Worm (Caenorhabditis elegans) whole organism, dauer: ENCODE measurements around the gene rskd-1.

Experiments
- unc-62 ChIP-seq: sonication (generic microtip); optimal IDR thresholded peaks from 2 replicates; lab custom pipeline; 2017; ENCODE audit warnings: missing biosample characterization, missing genetic modification reagents, missing genetic modification characterization

rskd-1 gene

DNA sequence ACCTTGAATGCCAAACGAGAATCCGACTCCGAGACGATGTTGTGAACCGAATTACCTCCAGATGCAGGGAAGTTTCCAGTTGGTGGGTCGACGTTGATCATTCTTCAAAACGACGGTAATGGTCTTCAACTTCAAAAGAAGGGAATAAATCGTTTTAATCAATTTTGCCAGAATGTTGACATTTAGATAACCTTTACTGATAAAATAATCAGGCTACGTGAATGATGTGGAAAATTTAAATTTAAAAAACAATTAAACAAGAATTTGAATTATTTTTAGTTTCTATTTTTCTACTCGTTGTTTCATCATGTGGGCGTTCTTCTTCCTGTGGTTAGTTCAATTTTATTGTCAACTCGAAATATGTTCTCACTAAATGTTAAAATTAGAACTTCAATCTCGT is 24.7 kb downstream of the rskd-1 start, which contains the start of gene ssp-35:
Gene ssp-35, minus strand, starts transcription at position 101 of the 400 bp plus-strand sequence.
- TF ChIP-seq unc-62 (GFP tag; lab: Kevin White, UChicago) = no peak

DNA sequence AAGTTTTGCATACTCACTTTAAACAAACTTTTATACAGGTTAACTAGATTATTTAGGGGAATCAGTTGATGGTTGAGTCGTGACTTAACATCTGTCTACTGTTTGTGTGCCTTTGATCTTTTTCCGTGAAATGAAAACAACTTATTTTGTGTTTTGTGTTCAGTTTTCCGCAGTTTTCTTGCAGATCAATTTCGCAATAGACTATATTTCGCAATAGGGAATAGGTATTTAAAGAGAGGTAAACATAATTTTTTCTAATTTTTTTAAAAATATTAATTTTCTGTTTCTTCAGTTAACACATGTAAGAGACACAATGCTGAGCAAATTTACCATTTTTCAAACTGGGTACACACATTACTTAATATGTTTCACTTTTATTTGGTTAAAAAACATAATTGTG is 27.0 kb downstream of the rskd-1 start, which contains the start of gene tbb-6:
Gene tbb-6, plus strand, starts transcription at position 155 of the 400 bp plus-strand sequence.
- no peak for TF ChIP-seq unc-62 (GFP tag; lab: Kevin White, UChicago)

DNA sequence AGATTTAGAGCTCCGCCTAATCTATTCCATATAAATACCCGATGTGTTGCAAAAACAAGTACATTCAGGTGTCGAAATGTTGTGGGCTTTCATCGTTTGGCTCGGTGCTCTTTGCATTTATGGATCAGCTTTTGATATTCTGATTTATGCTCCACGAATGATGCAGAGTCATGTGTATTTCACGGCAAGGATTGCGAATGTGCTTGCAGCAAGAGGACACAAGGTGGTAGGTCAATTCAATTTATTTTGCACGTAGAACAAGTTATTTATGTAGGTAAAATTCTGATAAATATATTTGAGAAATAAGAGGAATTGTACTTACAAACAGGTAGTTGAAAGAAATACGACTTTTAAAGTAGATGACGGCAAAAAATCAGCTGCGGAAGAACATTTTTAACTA is 29.5 kb downstream of the rskd-1 start, which contains the start of gene ugt-56:
Gene ugt-56, plus strand, starts transcription at position 61 of the 400 bp plus-strand sequence.
- TF ChIP-seq unc-62 (GFP tag; lab: Kevin White, UChicago) = no peak

DNA sequence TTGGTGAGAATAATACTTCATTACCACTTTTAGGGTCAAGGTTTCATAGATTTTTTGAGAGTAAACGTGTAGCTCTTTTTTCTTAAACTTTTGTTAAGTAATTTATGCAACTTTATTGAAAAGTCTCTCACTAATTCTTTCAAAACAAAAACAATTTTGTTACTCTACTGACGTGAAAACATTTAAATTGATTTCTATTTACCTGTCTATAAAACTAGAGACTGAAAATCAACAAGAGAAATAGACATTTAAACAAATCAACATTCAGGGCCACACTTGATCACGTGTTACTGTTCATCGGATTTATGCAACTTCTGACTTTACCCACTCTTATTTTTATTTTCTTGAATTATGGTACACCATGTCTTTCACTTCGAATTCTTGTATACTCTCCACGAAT is 32.0 kb downstream of the rskd-1 start, which contains the start of gene ugt-55:
Gene ugt-55, plus strand, starts transcription at position 301 of the 400 bp plus-strand sequence.
- no peak for TF ChIP-seq unc-62 (GFP tag; lab: Kevin White, UChicago)

DNA sequence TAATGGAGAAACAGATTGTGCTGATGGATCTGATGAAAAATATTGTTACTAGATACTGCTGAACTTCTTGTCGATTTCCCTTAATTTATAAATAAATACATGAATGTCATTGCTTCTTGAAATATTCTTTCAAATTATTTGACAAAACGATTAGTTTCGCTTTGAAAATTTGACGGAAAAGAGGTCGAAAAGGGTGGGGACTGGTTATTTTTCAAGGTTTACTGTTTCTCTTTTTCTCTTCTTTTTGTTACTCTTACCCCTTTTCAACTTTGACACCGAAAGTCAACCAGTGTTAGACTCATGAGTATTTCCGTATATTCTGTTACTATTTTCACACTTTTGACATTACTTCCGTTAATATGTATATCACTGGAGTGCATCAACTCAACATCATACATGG is 33.1 kb downstream of the rskd-1 start, which contains the start of gene T04H1.12:
Gene T04H1.12, plus strand, starts transcription at position 301 of the 400 bp plus-strand sequence.
- no peak for TF ChIP-seq unc-62 (GFP tag; lab: Kevin White, UChicago)

DNA sequence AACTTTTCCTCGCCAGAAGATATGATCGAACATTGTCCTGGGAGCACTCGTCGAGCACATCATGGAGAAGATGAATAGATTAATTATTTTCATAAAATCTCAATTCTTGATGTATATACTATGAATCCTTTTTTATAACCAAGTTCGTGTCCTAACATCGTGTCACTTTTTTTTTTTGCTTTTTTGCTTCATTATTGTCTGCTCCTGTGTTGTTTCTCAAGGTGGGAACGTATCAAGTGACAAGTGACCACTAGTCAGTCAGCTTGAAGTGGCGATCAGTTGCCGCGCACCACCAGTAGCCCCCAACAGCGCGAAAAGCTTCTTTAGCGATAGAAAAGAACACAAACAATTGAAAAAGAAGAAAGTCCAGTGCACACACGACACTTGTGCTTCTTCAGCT is 36.1 kb downstream of the rskd-1 start, which contains the start of gene lrx-1:
Gene lrx-1, plus strand, starts transcription at position 301 of the 400 bp plus-strand sequence.
- no peak for TF ChIP-seq unc-62 (GFP tag; lab: Kevin White, UChicago)

DNA sequence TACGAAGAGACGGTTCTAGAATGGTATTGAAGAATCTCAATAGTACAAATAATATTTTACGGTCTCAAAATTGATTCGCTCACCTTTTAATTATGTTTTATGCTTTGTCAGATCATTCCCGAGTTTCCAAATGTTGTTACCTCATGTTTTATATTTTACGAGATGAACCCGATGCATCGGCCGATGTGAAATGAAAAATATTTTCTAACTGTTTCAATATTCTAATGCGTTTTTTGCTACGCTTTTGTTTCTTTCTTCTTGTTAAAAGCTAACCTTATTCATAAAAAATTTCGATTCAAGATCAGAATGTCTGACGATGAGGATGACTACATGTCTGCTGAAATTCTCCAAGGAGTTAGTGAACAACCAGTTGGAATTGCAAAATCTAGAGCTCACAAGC is 37.4 kb downstream of the rskd-1 start, which contains the start of gene T04H1.5:
Gene T04H1.5, plus strand, starts transcription at position 301 of the 400 bp plus-strand sequence.
- no peak for TF ChIP-seq unc-62 (GFP tag; lab: Kevin White, UChicago)

DNA sequence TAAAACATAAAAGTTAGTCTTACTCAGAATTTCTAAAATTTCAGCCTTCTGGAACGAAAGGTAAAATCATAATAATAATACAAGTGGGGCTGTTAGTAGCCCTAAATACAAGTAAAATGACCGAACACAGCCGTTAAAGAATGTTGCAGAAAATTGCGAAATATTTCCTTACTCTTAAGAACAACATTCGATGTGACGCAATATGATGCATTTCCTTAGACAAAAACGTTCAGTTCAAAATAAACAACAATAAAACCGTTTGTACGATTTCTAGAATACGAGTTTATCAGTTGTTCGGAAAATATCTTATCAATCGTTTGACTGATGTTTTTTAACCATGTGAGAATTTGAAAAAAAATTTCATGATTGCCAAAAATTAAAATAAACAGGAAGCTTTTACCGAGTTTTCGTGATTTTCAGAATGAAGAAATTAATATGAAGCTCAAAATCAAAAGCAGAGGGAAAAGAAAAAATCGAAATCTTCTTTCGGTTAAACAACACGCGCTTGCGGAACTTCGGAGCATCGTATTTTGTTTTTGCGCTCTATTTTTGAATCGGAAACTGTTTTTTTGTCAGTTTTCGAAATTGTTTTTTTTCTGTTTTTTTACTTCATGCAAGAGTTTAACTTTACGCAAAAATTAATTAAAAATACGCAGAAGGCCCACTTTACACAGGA is 42.5 kb downstream of the rskd-1 start:
- TF ChIP-seq unc-62 (GFP tag; lab: Kevin White, UChicago) = no peak

DNA sequence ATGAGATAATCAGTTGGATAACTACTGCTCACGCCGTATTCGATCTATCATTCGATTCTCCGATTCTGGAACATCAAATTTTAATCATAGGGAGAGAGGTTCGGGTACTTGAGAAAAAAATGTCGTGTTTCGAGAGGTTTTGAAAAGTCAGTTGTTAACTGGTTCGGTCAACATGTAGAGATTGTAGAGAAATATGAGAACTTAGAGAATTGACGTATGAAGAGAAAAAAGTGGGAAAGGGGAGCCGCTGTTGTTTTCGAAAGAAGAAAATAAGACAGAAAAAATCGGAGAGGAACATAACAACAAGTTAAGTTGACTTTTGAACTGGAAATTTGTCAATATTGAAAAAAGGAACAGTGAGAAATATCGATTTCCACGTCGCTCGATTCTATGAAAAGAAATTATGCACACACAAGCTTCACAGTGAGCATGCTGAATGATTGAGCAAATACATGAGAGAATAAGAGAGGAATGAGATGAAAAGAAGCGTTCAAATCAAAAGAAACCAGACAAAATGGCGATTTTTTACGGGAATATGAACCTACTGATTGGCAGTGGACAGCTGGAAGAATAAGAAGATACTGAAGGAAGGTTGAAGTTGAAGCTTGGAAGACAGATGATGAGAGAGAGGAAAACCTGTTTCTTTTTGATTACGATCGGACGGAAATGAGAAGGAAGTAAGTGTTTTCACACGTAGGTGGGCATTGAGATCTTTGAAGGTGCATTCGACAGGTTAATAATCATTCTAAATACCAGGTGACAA is 43.3 kb downstream of the rskd-1 start, which contains the start of the genes T04H1.13, slfl-5 and rad-50:
Gene T04H1.13, minus strand, starts transcription at position 51 of the 763 bp plus-strand sequence.
Gene slfl-5, minus strand, starts transcription at position 65 of the 763 bp plus-strand sequence.
Gene rad-50, plus strand, starts transcription at position 667 of the 763 bp plus-strand sequence.
- no peak for TF ChIP-seq unc-62 (GFP tag; lab: Kevin White, UChicago)

DNA sequence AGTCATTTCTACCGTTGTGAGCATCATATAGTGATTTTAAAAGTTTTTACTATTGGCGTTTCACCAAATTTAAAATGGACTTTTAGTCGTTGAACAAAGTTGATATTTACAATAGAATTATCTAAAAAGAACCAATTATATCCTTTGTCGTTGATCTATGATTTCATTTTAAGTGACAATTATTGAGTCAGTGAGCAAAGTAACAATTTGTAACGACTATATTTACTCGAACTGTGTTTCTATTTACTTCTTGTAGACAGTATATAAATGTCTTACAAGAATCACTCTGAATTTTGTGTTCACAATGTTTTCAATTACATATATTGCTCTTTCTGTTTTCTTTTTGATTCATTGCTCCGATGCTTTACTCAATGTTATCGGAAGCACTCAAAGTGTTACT is 47.3 kb downstream of the rskd-1 start, which contains the start of gene ttr-22:
Gene ttr-22, plus strand, starts transcription at position 301 of the 400 bp plus-strand sequence.
- no peak for TF ChIP-seq unc-62 (GFP tag; lab: Kevin White, UChicago)

DNA sequence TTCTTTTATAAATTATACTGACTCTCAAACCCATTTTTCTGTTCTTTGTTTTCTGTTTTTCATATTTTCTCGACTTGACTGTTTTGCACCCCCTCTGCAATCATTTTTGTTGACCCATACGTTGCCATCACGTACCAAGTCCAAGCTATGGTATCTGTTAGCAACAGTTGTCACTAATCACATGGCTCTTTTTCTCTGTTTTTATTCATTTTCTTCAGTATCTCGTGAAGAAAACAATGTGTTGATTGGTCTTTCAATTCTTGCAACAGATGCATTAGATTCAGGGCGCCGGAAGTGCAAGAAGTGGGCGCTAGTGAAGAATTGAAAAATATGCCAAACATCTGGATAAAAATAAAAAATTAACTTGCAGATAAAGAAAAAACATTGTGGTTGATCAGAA is 52.9 kb downstream of the rskd-1 start:
- no peak for TF ChIP-seq unc-62 (GFP tag; lab: Kevin White, UChicago)

DNA sequence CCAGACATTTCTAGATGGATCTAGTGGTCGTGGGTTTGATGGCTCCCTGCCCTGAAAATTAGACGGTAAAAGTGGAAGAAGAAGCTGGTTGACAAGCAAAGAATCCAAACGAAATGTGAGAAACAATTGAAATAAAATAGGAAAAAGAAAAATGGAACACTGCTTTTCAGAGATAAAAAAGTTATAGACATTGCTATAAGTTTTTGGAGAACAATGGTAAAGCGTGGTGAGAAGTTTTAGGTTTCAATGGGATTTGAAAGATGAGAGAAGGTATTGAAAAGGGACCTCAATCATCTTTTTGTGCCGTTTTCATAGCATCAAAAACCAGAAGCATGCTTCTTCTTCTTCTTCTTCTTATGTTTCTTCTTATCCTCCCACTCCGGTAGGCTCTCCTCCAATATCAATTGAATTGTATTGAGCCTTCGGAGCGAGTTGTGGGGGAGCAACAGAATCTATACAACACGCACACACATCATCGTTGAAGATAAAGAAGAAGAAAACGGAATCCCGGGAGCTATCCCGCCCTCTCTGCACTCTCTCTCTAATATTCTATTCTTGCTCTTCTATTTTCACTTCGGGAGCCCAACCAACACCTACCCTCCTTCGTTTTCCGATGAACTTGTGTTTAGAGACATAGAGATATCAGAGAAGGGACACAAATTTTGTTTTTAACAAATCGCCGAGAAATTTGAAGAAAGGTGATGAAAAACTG is 54.0 kb downstream of the rskd-1 start, which contains the start of gene myo-3:
Gene myo-3, minus strand, starts transcription at position 51 of the 712 bp plus-strand sequence.
- no peak for TF ChIP-seq unc-62 (GFP tag; lab: Kevin White, UChicago)
